Fruit fly (Drosophila melanogaster) Kc167 (cell line): ENCODE results near the gene Wnk.

Experiments used
- Myc ChIP-seq: fragments of >200 bp; optimal IDR thresholded peaks from 2 replicates; lab custom pipeline; 2017; ENCODE audit warnings: missing external identifiers
- h ChIP-seq: fragments of >200 bp; optimal IDR thresholded peaks from 3 replicates; lab custom pipeline; 2018; ENCODE audit warnings: missing external identifiers
- insv ChIP-seq: fragments of >200 bp; optimal IDR thresholded peaks from 3 replicates; lab custom pipeline; 2018; ENCODE audit warnings: missing external identifiers
- psq ChIP-seq: fragments of >200 bp; optimal IDR thresholded peaks from 2 replicates; lab custom pipeline; 2017; ENCODE audit warnings: missing external identifiers
- ttk ChIP-seq: sonication (Bioruptor generic); optimal IDR thresholded peaks from 2 replicates; lab custom pipeline; 2017; ENCODE audit warnings: missing external identifiers

DNA sequence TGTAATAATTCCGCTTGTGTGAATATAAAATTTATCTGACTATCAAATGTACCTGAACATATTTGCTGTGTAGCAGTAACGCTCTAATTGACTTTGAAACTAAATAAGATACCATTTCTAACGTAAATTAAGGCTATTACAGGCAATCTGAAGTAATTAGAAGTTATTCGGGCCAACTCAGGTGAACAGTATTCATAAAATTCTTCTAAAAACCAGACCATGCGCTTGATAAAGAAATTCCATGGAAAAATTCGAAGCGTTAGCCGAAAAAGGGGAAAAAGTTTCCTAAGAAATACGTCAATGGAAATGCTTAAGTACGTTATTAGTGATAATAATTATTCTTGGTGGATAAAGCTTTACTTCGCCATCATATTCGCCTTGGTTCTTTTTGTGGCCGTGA is 20.4 kb downstream of the Wnk start, which contains the start of gene ppk5:
- TF ChIP-seq ttk (lab: Kevin White, UChicago) (no peak), h (no peak), psq (lab: Kevin White, UChicago) (no peak), Myc (lab: Kevin White, UChicago) (no peak), insv (lab: Kevin White, UChicago) (no peak)
